Worm (Caenorhabditis elegans) whole organism, young adult: ENCODE data around the gene mrp-2.

Experiments
- B0261.1 ChIP-seq: sonication (generic microtip); optimal IDR thresholded peaks from 2 replicates; lab custom pipeline; 2016; ENCODE audit warnings: mild to moderate bottlenecking, missing genetic modification characterization, moderate library complexity, missing compliant biosample characterization
- B0336.3 ChIP-seq: fragments of 200-800 bp; sonication (Bioruptor generic); IDR thresholded peaks from 2 replicates; pipeline ENCODE4 v1.3.6; 2022; ENCODE audit warnings: missing genetic modification characterization, missing compliant biosample characterization
- F22D6.2 ChIP-seq: sonication (generic microtip); optimal IDR thresholded peaks from 2 replicates; lab custom pipeline; 2016; ENCODE audit warnings: mild to moderate bottlenecking, missing genetic modification characterization, missing compliant biosample characterization
- F39B2.1 ChIP-seq: fragments of 200-800 bp; sonication (Bioruptor generic); IDR thresholded peaks from 2 replicates; pipeline ENCODE4 v1.3.6; 2022; ENCODE audit warnings: missing genetic modification reagents, missing genetic modification characterization, missing compliant biosample characterization
- T26A5.8 ChIP-seq: sonication (generic microtip); optimal IDR thresholded peaks from 2 replicates; lab custom pipeline; 2016; ENCODE audit warnings: missing genetic modification characterization, missing compliant biosample characterization
- Y56A3A.18 ChIP-seq: fragments of 200-800 bp; sonication (Bioruptor generic); IDR thresholded peaks from 2 replicates; pipeline ENCODE4 v1.3.6; 2022; ENCODE audit warnings: missing genetic modification reagents, missing genetic modification characterization, missing compliant biosample characterization
- Y95B8A.8 ChIP-seq: fragments of 200-800 bp; sonication (Bioruptor generic); IDR thresholded peaks from 2 replicates; pipeline ENCODE4 v1.3.6; 2022; ENCODE audit warnings: missing genetic modification reagents, missing genetic modification characterization, missing compliant biosample characterization
- akir-1 ChIP-seq: fragments of 200-800 bp; sonication (Bioruptor generic); optimal IDR thresholded peaks from 2 replicates; lab custom pipeline; 2018; ENCODE audit warnings: mild to moderate bottlenecking, missing genetic modification characterization, moderate library complexity, missing compliant biosample characterization
- ama-1 ChIP-seq, 3 experiments: fragments of 150-350 bp in 1 of 3; sonication (generic microtip) in 2 of 3; optimal IDR thresholded peaks; 2 replicates each; lab custom pipeline; 2014 to 2018; ENCODE audit warnings: missing biosample characterization in 2 of 3, missing genetic modification characterization in 2 of 3, missing genetic modification reagents in 2 of 3
- attf-3 ChIP-seq: fragments of 200-800 bp; sonication (Bioruptor generic); conservative IDR thresholded peaks from 2 replicates; pipeline ENCODE4 v1.3.6; 2022; ENCODE audit warnings: missing genetic modification reagents, missing genetic modification characterization, missing compliant biosample characterization
- attf-6 ChIP-seq: fragments of 200-800 bp; sonication (Bioruptor generic); IDR thresholded peaks from 2 replicates; pipeline ENCODE4 v1.3.6; 2022; ENCODE audit warnings: missing genetic modification reagents, missing genetic modification characterization, missing compliant biosample characterization
- bed-1 ChIP-seq: fragments of 200-800 bp; sonication (Bioruptor generic); IDR thresholded peaks from 2 replicates; pipeline ENCODE4 v1.3.6; 2022; ENCODE audit warnings: missing genetic modification reagents, missing genetic modification characterization, missing compliant biosample characterization
- ccch-3 ChIP-seq: fragments of 200-800 bp; sonication (Bioruptor generic); optimal IDR thresholded peaks from 2 replicates; lab custom pipeline; 2018; ENCODE audit warnings: mild to moderate bottlenecking, missing genetic modification characterization, missing compliant biosample characterization
- cebp-1 ChIP-seq, 2 experiments: fragments of 200-800 bp in 1 of 2; sonication (Bioruptor generic) in 1 of 2; sonication (generic microtip) in 1 of 2; IDR thresholded peaks in 1 of 2; optimal IDR thresholded peaks in 1 of 2; 2 replicates each; pipeline versions ENCODE4 v1.3.6 to Lab custom; 2017 to 2022; ENCODE audit warnings: missing compliant biosample characterization in 2 of 2, missing genetic modification characterization in 2 of 2, mild to moderate bottlenecking in 1 of 2, missing genetic modification reagents in 1 of 2, moderate library complexity in 1 of 2
- cebp-2 ChIP-seq: fragments of 200-800 bp; sonication (Bioruptor generic); IDR thresholded peaks from 2 replicates; pipeline ENCODE4 v1.3.6; 2022; ENCODE audit warnings: missing genetic modification characterization, missing compliant biosample characterization
- ceh-27 ChIP-seq: fragments of 200-800 bp; sonication (Bioruptor generic); optimal IDR thresholded peaks from 2 replicates; lab custom pipeline; 2018; ENCODE audit warnings: mild to moderate bottlenecking, missing genetic modification characterization, moderate library complexity, missing compliant biosample characterization
- ceh-58 ChIP-seq: fragments of 200-800 bp; sonication (Bioruptor generic); IDR thresholded peaks from 2 replicates; pipeline ENCODE4 v1.3.6; 2022; ENCODE audit warnings: missing genetic modification characterization, missing compliant biosample characterization
- die-1 ChIP-seq: sonication (generic microtip); optimal IDR thresholded peaks from 2 replicates; lab custom pipeline; 2016; ENCODE audit warnings: missing genotype, mild to moderate bottlenecking, missing genetic modification characterization, missing compliant biosample characterization
- efl-1 ChIP-seq: fragments of 150-350 bp; optimal IDR thresholded peaks from 2 replicates; lab custom pipeline; 2014; ENCODE audit warnings: missing biosample characterization, missing genetic modification reagents, missing genetic modification characterization
- egl-44 ChIP-seq: fragments of 200-800 bp; sonication (Bioruptor generic); IDR thresholded peaks from 2 replicates; pipeline ENCODE4 v1.3.6; 2022; ENCODE audit warnings: missing genetic modification reagents, missing genetic modification characterization, missing compliant biosample characterization
- egrh-3 ChIP-seq: fragments of 200-800 bp; sonication (Bioruptor generic); IDR thresholded peaks from 2 replicates; pipeline ENCODE4 v1.3.6; 2022; ENCODE audit warnings: missing genetic modification reagents, missing genetic modification characterization, missing compliant biosample characterization
- fkh-3 ChIP-seq: sonication (generic microtip); optimal IDR thresholded peaks from 2 replicates; lab custom pipeline; 2016; ENCODE audit warnings: mild to moderate bottlenecking, missing genetic modification characterization, missing compliant biosample characterization
- gei-17 ChIP-seq: fragments of 200-800 bp; sonication (Bioruptor generic); optimal IDR thresholded peaks from 2 replicates; lab custom pipeline; 2018; ENCODE audit warnings: mild to moderate bottlenecking, missing genetic modification characterization, missing compliant biosample characterization
- hlh-26 ChIP-seq: fragments of 200-800 bp; sonication (Bioruptor generic); conservative IDR thresholded peaks from 2 replicates; pipeline ENCODE4 v1.3.6; 2022; ENCODE audit warnings: missing genetic modification reagents, missing genetic modification characterization, missing compliant biosample characterization
- hmg-20 ChIP-seq: fragments of 200-800 bp; sonication (Bioruptor generic); IDR thresholded peaks from 2 replicates; pipeline ENCODE4 v1.3.6; 2022; ENCODE audit warnings: missing genetic modification reagents, missing genetic modification characterization, missing compliant biosample characterization
- hsf-1 ChIP-seq: fragments of 200-800 bp; sonication (Bioruptor generic); IDR thresholded peaks from 2 replicates; pipeline ENCODE4 v1.3.6; 2022; ENCODE audit warnings: missing genetic modification reagents, missing genetic modification characterization, missing compliant biosample characterization
- lag-1 ChIP-seq: fragments of 200-800 bp; sonication (Bioruptor generic); IDR thresholded peaks from 2 replicates; pipeline ENCODE4 v1.3.6; 2022; ENCODE audit warnings: missing genetic modification reagents, missing genetic modification characterization, missing compliant biosample characterization
- let-526 ChIP-seq: fragments of 200-800 bp; sonication (Bioruptor generic); IDR thresholded peaks from 2 replicates; pipeline ENCODE4 v1.3.6; 2022; ENCODE audit warnings: missing genetic modification reagents, missing genetic modification characterization, missing compliant biosample characterization
- lin-26 ChIP-seq: fragments of 200-800 bp; sonication (Bioruptor generic); IDR thresholded peaks from 2 replicates; pipeline ENCODE4 v1.3.6; 2022; ENCODE audit warnings: missing genetic modification reagents, missing genetic modification characterization, missing compliant biosample characterization
- lin-40 ChIP-seq: sonication (generic microtip); optimal IDR thresholded peaks from 2 replicates; lab custom pipeline; 2016; ENCODE audit warnings: missing genetic modification characterization, mild to moderate bottlenecking, missing compliant biosample characterization, missing genotype, missing genetic modification reagents
- lin-54 ChIP-seq: fragments of 200-800 bp; sonication (Bioruptor generic); optimal IDR thresholded peaks from 2 replicates; lab custom pipeline; 2018; ENCODE audit warnings: mild to moderate bottlenecking, missing genetic modification characterization, missing compliant biosample characterization
- madf-10 ChIP-seq: sonication (generic microtip); optimal IDR thresholded peaks from 2 replicates; lab custom pipeline; 2016; ENCODE audit warnings: mild to moderate bottlenecking, missing genetic modification characterization, missing compliant biosample characterization
- mel-28 ChIP-seq: sonication (generic microtip); optimal IDR thresholded peaks from 2 replicates; lab custom pipeline; 2016; ENCODE audit warnings: borderline replicate concordance, mild to moderate bottlenecking, missing genetic modification characterization, missing compliant biosample characterization
- nhr-179 ChIP-seq: sonication (generic microtip); optimal IDR thresholded peaks from 2 replicates; lab custom pipeline; 2016; ENCODE audit warnings: mild to moderate bottlenecking, missing genetic modification characterization, missing compliant biosample characterization
- nhr-90 ChIP-seq: sonication (generic microtip); optimal IDR thresholded peaks from 2 replicates; lab custom pipeline; 2016; ENCODE audit warnings: missing genotype, mild to moderate bottlenecking, missing genetic modification characterization, missing compliant biosample characterization
- pbrm-1 ChIP-seq: fragments of 200-800 bp; sonication (Bioruptor generic); IDR thresholded peaks from 2 replicates; pipeline ENCODE4 v1.3.6; 2022; ENCODE audit warnings: missing genetic modification reagents, missing genetic modification characterization, missing compliant biosample characterization
- sdz-38 ChIP-seq: sonication (generic microtip); optimal IDR thresholded peaks from 2 replicates; lab custom pipeline; 2016; ENCODE audit warnings: missing genotype, missing genetic modification characterization, missing compliant biosample characterization
- snpc-3.4 ChIP-seq: sonication (generic microtip); optimal IDR thresholded peaks from 2 replicates; lab custom pipeline; 2017; ENCODE audit warnings: missing genetic modification characterization, mild to moderate bottlenecking, missing compliant biosample characterization, antibody characterized with exemption, moderate library complexity, missing genotype, missing genetic modification reagents
- snpc-4 ChIP-seq, 5 experiments: fragments of 150-350 bp in 1 of 5; sonication (generic microtip) in 4 of 5; optimal IDR thresholded peaks; 2 replicates each; lab custom pipeline; 2014 to 2018; ENCODE audit warnings: missing genetic modification characterization in 5 of 5, missing biosample characterization in 3 of 5, antibody characterized with exemption in 2 of 5, mild to moderate bottlenecking in 2 of 5, missing compliant biosample characterization in 2 of 5, missing genotype in 2 of 5, moderate library complexity in 2 of 5, missing genetic modification reagents in 1 of 5
- somi-1 ChIP-seq: fragments of 200-800 bp; sonication (Bioruptor generic); optimal IDR thresholded peaks from 2 replicates; lab custom pipeline; 2018; ENCODE audit warnings: mild to moderate bottlenecking, missing genetic modification characterization, missing compliant biosample characterization
- sptf-2 ChIP-seq: fragments of 200-800 bp; sonication (Bioruptor generic); optimal IDR thresholded peaks from 2 replicates; lab custom pipeline; 2018; ENCODE audit warnings: mild to moderate bottlenecking, missing genetic modification characterization, missing compliant biosample characterization
- tbx-9 ChIP-seq: sonication (generic microtip); optimal IDR thresholded peaks from 2 replicates; lab custom pipeline; 2016; ENCODE audit warnings: borderline replicate concordance, missing genetic modification characterization, inconsistent platforms, missing compliant biosample characterization
- tlf-1 ChIP-seq: fragments of 200-800 bp; sonication (Bioruptor generic); optimal IDR thresholded peaks from 2 replicates; lab custom pipeline; 2018; ENCODE audit warnings: mild to moderate bottlenecking, missing genetic modification characterization, missing compliant biosample characterization
- ztf-18 ChIP-seq: sonication (generic microtip); optimal IDR thresholded peaks from 2 replicates; lab custom pipeline; 2016; ENCODE audit warnings: missing genotype, mild to moderate bottlenecking, missing genetic modification characterization, missing compliant biosample characterization
- ztf-26 ChIP-seq: sonication (generic microtip); optimal IDR thresholded peaks from 2 replicates; lab custom pipeline; 2017; ENCODE audit warnings: missing genetic modification characterization, missing compliant biosample characterization
- ztf-28 ChIP-seq: fragments of 200-800 bp; sonication (Bioruptor generic); IDR thresholded peaks from 2 replicates; pipeline ENCODE4 v1.3.6; 2022; ENCODE audit warnings: missing genetic modification reagents, missing genetic modification characterization, missing compliant biosample characterization
- ztf-6 ChIP-seq: fragments of 200-800 bp; sonication (Bioruptor generic); IDR thresholded peaks from 2 replicates; pipeline ENCODE4 v1.3.6; 2022; ENCODE audit warnings: missing genetic modification reagents, missing genetic modification characterization, missing compliant biosample characterization

Gene mrp-2

DNA sequence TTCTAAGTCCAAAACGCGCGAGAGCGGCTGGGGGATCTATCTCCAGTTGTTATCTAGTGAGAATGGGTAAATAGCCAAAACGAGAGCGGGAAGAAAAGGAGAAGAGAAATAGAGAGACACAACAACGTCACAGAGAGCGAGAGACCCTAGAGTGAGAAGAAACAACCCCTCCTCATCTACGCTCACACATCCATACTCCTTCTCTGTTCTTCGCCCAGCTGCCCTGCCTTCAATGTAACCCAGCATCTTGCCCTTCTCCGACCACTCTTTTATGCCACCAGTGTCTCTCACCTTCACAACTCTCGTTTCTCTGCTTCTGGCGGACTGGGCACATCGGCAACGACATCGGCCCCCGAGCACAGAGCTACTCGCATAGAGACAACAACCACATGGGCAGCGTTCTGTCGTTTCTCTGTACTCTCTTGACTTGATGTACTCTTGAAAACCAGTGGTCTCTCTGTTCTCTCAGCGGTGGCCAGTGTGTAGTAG is 20.8 kb upstream of the mrp-2 start (continued):
- TF ChIP-seq ztf-18 (tag; lab: Kevin White, UChicago) (no peak), nhr-90 (tag; lab: Kevin White, UChicago) (peak; percentile 2), egl-44 (no peak), egrh-3 (peak; percentile 76), sdz-38 (tag; lab: Kevin White, UChicago) (no peak), attf-6 (GFP tag; lab: Robert Waterston, UW) (no peak), tlf-1 (GFP tag; lab: Kevin White, UChicago) (peak; percentile 13), hlh-26 (GFP tag; lab: Robert Waterston, UW) (no peak), sptf-2 (GFP tag; lab: Kevin White, UChicago) (no peak), attf-3 (GFP tag; lab: Robert Waterston, UW) (peak; percentile 42; the same call in 1 of the 2 replicates), lin-54 (GFP tag; lab: Kevin White, UChicago) (peak; percentile 42), Y95B8A.8 (GFP tag; lab: Robert Waterston, UW) (no peak; the same call in 1 of the 2 replicates), lin-40 (tag; lab: Kevin White, UChicago) (peak; percentile 85), madf-10 (tag; lab: Kevin White, UChicago) (peak; percentile 75), somi-1 (GFP tag; lab: Kevin White, UChicago) (peak; percentile 71), hmg-20 (GFP tag; lab: Robert Waterston, UW) (0 out of 2 replicates have a peak, but pooled peaks have one; percentile 42), gei-17 (peak; percentile 37), lin-26 (GFP tag; lab: Robert Waterston, UW) (peak; percentile 61), fkh-3 (tag; lab: Kevin White, UChicago) (no peak), ztf-26 (tag; lab: Kevin White, UChicago) (peak; percentile 35), akir-1 (GFP tag; lab: Kevin White, UChicago) (no peak), ztf-28 (GFP tag; lab: Robert Waterston, UW) (no peak), cebp-2 (GFP tag; lab: Robert Waterston, UW) (no peak), nhr-179 (tag; lab: Kevin White, UChicago) (no peak), Y56A3A.18 (GFP tag; lab: Robert Waterston, UW) (no peak), efl-1 (GFP tag; lab: Kevin White, UChicago) (no peak), pbrm-1 (GFP tag; lab: Robert Waterston, UW) (peak; percentile 50; the same call in 1 of the 2 replicates), let-526 (peak; percentile 75; the same call in 1 of the 2 replicates), cebp-1 (GFP tag; IDR thresholded peaks at IDR 0.05; lab: Robert Waterston, UW) (no peak), cebp-1 (tag; optimal IDR thresholded peaks at IDR 0.05; lab: Kevin White, UChicago) (peak; percentile 87), B0261.1 (tag; lab: Kevin White, UChicago) (no peak), ccch-3 (GFP tag; lab: Kevin White, UChicago) (no peak), ama-1 (optimal IDR thresholded peaks at IDR 0.05; lab: Kevin White, UChicago) (no peak), ama-1 (GFP tag; optimal IDR thresholded peaks at IDR 0.05; lab: Kevin White, UChicago) (peak in 1 of 2 experiments; percentile 37), mel-28 (tag; lab: Kevin White, UChicago) (no peak), bed-1 (GFP tag; lab: Robert Waterston, UW) (no peak), ztf-6 (no peak), tbx-9 (tag; lab: Kevin White, UChicago) (no peak), F22D6.2 (peak; percentile 36), snpc-4 (GFP tag; optimal IDR thresholded peaks at IDR 0.05; lab: Kevin White, UChicago) (peak; percentile 10), snpc-4 (tag; optimal IDR thresholded peaks at IDR 0.05; lab: Kevin White, UChicago) (peak in 2 of 4 experiments; percentile 72 to 77), die-1 (tag; lab: Kevin White, UChicago) (peak; percentile 47), ceh-58 (GFP tag; lab: Robert Waterston, UW) (no peak), lag-1 (GFP tag; lab: Robert Waterston, UW) (no peak), T26A5.8 (tag; lab: Kevin White, UChicago) (no peak), hsf-1 (GFP tag; lab: Robert Waterston, UW) (0 out of 2 replicates have a peak, but pooled peaks have one; percentile 50), F39B2.1 (GFP tag; lab: Robert Waterston, UW) (no peak), ceh-27 (GFP tag; lab: Kevin White, UChicago) (peak; percentile 70), snpc-3.4 (tag; lab: Kevin White, UChicago) (no peak), B0336.3 (GFP tag; lab: Robert Waterston, UW) (peak; percentile 85; the same call in 1 of the 2 replicates)
